Worm (Caenorhabditis elegans) whole organism, L4/young adult: ENCODE results near the gene math-39.

Source experiments
- dao-5 ChIP-seq: sonication (generic microtip); optimal IDR thresholded peaks from 2 replicates; lab custom pipeline; 2016; ENCODE audit warnings: missing genotype, missing genetic modification characterization, moderate library complexity, missing compliant biosample characterization
- him-1 ChIP-seq: sonication (generic microtip); optimal IDR thresholded peaks from 2 replicates; lab custom pipeline; 2016; ENCODE audit warnings: missing genotype, missing genetic modification reagents, missing genetic modification characterization, missing compliant biosample characterization

- TF ChIP-seq him-1: no peak
- TF ChIP-seq dao-5 (tag; lab: Kevin White, UChicago): no peak
Observed at ce11 chrII:1848109-1848508, 16.0 kb downstream of the math-39 start, which contains the start of gene fbxb-97.
